Worm (Caenorhabditis elegans): Measurements from ENCODE around the gene Y47D7A.3.
A peak's percentile ranks its signal among the peaks of the same experiment; 100 is the strongest.

Gene Y47D7A.3

ce11 chrV:4447637-4448036 is 36.9 kb downstream of the Y47D7A.3 start:
- TF ChIP-seq unc-130 (GFP tag; optimal IDR thresholded peaks at IDR 0.05) (peak; percentile 35), arid-1 (GFP tag; conservative IDR thresholded peaks at IDR 0.05) (0 out of 2 replicates have a peak, but pooled peaks have one; percentile 11), zip-11 (GFP tag; IDR thresholded peaks at IDR 0.05) (no peak), lin-38 (GFP tag; IDR thresholded peaks at IDR 0.05) (peak; percentile 63; the same call in 1 of the 2 replicates), snpc-1.2 (GFP tag; IDR thresholded peaks at IDR 0.05) (peak; percentile 38; the same call in 1 of the 2 replicates), nhr-111 (GFP tag; optimal IDR thresholded peaks at IDR 0.05) (no peak), F49E8.2 (tag; optimal IDR thresholded peaks at IDR 0.05; ENCODE audit: borderline replicate concordance) (peak; percentile 52)

ce11 chrV:4450523-4451089 is 39.9 kb downstream of the Y47D7A.3 start, which contains the start of gene rft-2:
TSS of gene rft-2 (minus strand) at chrV:4450563.
- TF ChIP-seq pha-4 (GFP tag; IDR thresholded peaks at IDR 0.05) (no peak), pha-4 (tag; optimal IDR thresholded peaks at IDR 0.05) (no peak), daf-16 (GFP tag; optimal IDR thresholded peaks at IDR 0.05) (no peak), daf-16 (tag; optimal IDR thresholded peaks at IDR 0.05) (peak; percentile 54), fkh-10 (GFP tag; optimal IDR thresholded peaks at IDR 0.05) (peak; percentile 24), saeg-2 (GFP tag; IDR thresholded peaks at IDR 0.05) (no peak), spr-1 (tag; optimal IDR thresholded peaks at IDR 0.05) (no peak), spr-3 (GFP tag; optimal IDR thresholded peaks at IDR 0.05) (no peak), F44E2.7 (GFP tag; IDR thresholded peaks at IDR 0.05) (no peak), lin-1 (GFP tag; IDR thresholded peaks at IDR 0.05) (no peak), ces-1 (GFP tag; optimal IDR thresholded peaks at IDR 0.05) (peak; percentile 70), set-16 (GFP tag; IDR thresholded peaks at IDR 0.05) (no peak), mxl-2 (GFP tag; conservative IDR thresholded peaks at IDR 0.05) (no peak), nhr-102 (tag; optimal IDR thresholded peaks at IDR 0.05) (peak; percentile 13), mep-1 (tag; optimal IDR thresholded peaks at IDR 0.05) (peak; percentile 55), ctbp-1 (GFP tag; IDR thresholded peaks at IDR 0.05) (no peak), F37D6.2 (tag; optimal IDR thresholded peaks at IDR 0.05) (peak; percentile 9), egl-43 (GFP tag; IDR thresholded peaks at IDR 0.05) (no peak), rbr-2 (tag; optimal IDR thresholded peaks at IDR 0.05) (peak; percentile 23), nhr-77 (tag; optimal IDR thresholded peaks at IDR 0.05) (peak; percentile 17), skn-1 (tag; optimal IDR thresholded peaks at IDR 0.05) (no peak), nhr-41 (GFP tag; IDR thresholded peaks at IDR 0.05) (no peak), F26F4.8 (GFP tag; conservative IDR thresholded peaks at IDR 0.05) (no peak), madf-9 (GFP tag; conservative IDR thresholded peaks at IDR 0.05) (no peak), aly-2 (tag; optimal IDR thresholded peaks at IDR 0.05) (no peak), Y48G9A.11 (GFP tag; IDR thresholded peaks at IDR 0.05) (no peak), nhr-42 (GFP tag; IDR thresholded peaks at IDR 0.05) (no peak), dmd-8 (GFP tag; IDR thresholded peaks at IDR 0.05) (no peak), zip-11 (GFP tag; IDR thresholded peaks at IDR 0.05) (no peak), D1046.2 (GFP tag; IDR thresholded peaks at IDR 0.05) (no peak), R02D3.7 (tag; optimal IDR thresholded peaks at IDR 0.05) (no peak), lin-38 (GFP tag; IDR thresholded peaks at IDR 0.05) (peak; percentile 97), nhr-237 (tag; optimal IDR thresholded peaks at IDR 0.05) (no peak), hif-1 (tag; optimal IDR thresholded peaks at IDR 0.05) (peak in 1 of 2 experiments; percentile 31), dmd-6 (GFP tag; IDR thresholded peaks at IDR 0.05) (no peak), aha-1 (tag) (no peak), nhr-10 (tag; optimal IDR thresholded peaks at IDR 0.05) (no peak), ztf-7 (tag; optimal IDR thresholded peaks at IDR 0.05) (no peak), hmg-1.1 (GFP tag; IDR thresholded peaks at IDR 0.05) (peak; percentile 45; the same call in 1 of the 2 replicates), unc-130 (GFP tag; optimal IDR thresholded peaks at IDR 0.05) (no peak), ceh-28 (tag; optimal IDR thresholded peaks at IDR 0.05) (no peak), ztf-11 (tag; optimal IDR thresholded peaks at IDR 0.05) (no peak), snpc-1.2 (GFP tag; IDR thresholded peaks at IDR 0.05) (no peak), zfp-3 (GFP tag; conservative IDR thresholded peaks at IDR 0.05) (no peak), unc-62 (GFP tag; optimal IDR thresholded peaks at IDR 0.05 in 1 of 2) (no peak), unc-62 (tag; optimal IDR thresholded peaks at IDR 0.05) (no peak), snpc-4 (tag; optimal IDR thresholded peaks at IDR 0.05) (no peak)

Data from whole organism, L4 larva.